Fruit fly (Drosophila melanogaster) whole organism, adult: ENCODE results near the gene Irbp18.

ENCODE experiments used
- CG11617 ChIP-seq: fragments of 200-800 bp; sonication (Bioruptor generic); optimal IDR thresholded peaks from 2 replicates; lab custom pipeline; 2017; ENCODE audit warnings: mild to moderate bottlenecking, missing biosample characterization, missing genetic modification reagents, missing genetic modification characterization
- CG12768 ChIP-seq: fragments of 200-800 bp; sonication (Bioruptor generic); optimal IDR thresholded peaks from 2 replicates; lab custom pipeline; 2017; ENCODE audit warnings: missing biosample characterization, missing genetic modification characterization, mild to moderate bottlenecking, moderate library complexity, missing genetic modification reagents
- CG5204 ChIP-seq: fragments of 200-800 bp; sonication (Bioruptor generic); optimal IDR thresholded peaks from 2 replicates; lab custom pipeline; 2016; ENCODE audit warnings: missing biosample characterization, missing genetic modification characterization
- CG7045 ChIP-seq: fragments of 200-800 bp; sonication (Bioruptor generic); optimal IDR thresholded peaks from 2 replicates; lab custom pipeline; 2017; ENCODE audit warnings: missing biosample characterization, mild to moderate bottlenecking, missing genetic modification characterization
- Clk ChIP-seq: fragments of 200-800 bp; sonication (Bioruptor generic); optimal IDR thresholded peaks from 2 replicates; lab custom pipeline; 2017; ENCODE audit warnings: missing biosample characterization, missing genetic modification characterization
- Mnt ChIP-seq: fragments of 200-800 bp; sonication (Bioruptor generic); optimal IDR thresholded peaks from 2 replicates; lab custom pipeline; 2016; ENCODE audit warnings: missing biosample characterization, mild to moderate bottlenecking, missing genetic modification characterization
- cic ChIP-seq: fragments of 200-800 bp; sonication (Bioruptor generic); optimal IDR thresholded peaks from 2 replicates; lab custom pipeline; 2017; ENCODE audit warnings: missing biosample characterization, mild to moderate bottlenecking, missing genetic modification characterization, moderate library complexity
- cnc ChIP-seq, 2 experiments: fragments of >200 bp; optimal IDR thresholded peaks; 2 replicates each; lab custom pipeline; 2017
- kay ChIP-seq: fragments of 200-800 bp; sonication (Bioruptor generic); peaks from one replicate; lab custom pipeline; 2016; ENCODE audit warnings: missing biosample characterization, missing genetic modification characterization, borderline replicate concordance
- pad ChIP-seq: fragments of 200-800 bp; sonication (Bioruptor generic); optimal IDR thresholded peaks from 3 replicates; lab custom pipeline; 2017; ENCODE audit warnings: missing biosample characterization, missing genetic modification characterization, mild to moderate bottlenecking, moderate library complexity, missing genetic modification reagents
- tj ChIP-seq: fragments of 200-800 bp; sonication (Bioruptor generic); optimal IDR thresholded peaks from 3 replicates; lab custom pipeline; 2017; ENCODE audit warnings: missing biosample characterization, mild to moderate bottlenecking, missing genetic modification characterization, moderate library complexity
- toe ChIP-seq: fragments of 200-800 bp; sonication (Bioruptor generic); optimal IDR thresholded peaks from 2 replicates; lab custom pipeline; 2016; ENCODE audit warnings: missing biosample characterization, missing genetic modification characterization

- TF ChIP-seq CG11617 (GFP tag; lab: Kevin White, UChicago): peak; percentile 63
- peak; percentile 53 for TF ChIP-seq Clk (GFP tag; lab: Kevin White, UChicago)
- peak; percentile 51 for TF ChIP-seq tj (GFP tag; lab: Kevin White, UChicago)
- peak; percentile 56 for TF ChIP-seq CG7045 (GFP tag; lab: Kevin White, UChicago)
- TF ChIP-seq kay: peak; percentile 6
- peak; percentile 82 for TF ChIP-seq CG12768
- peak; percentile 70 for TF ChIP-seq Mnt (GFP tag; lab: Kevin White, UChicago)
- TF ChIP-seq CG5204: peak; percentile 24
- no peak for TF ChIP-seq cnc (optimal IDR thresholded peaks at IDR 0.05; lab: Kevin White, UChicago)
- TF ChIP-seq toe: peak; percentile 75
- TF ChIP-seq cic (GFP tag; lab: Kevin White, UChicago): peak; percentile 82
- TF ChIP-seq pad (GFP tag; lab: Kevin White, UChicago): peak; percentile 76
These were observed 5.9 kb downstream of the Irbp18 start for dm6 chr3L:11091943-11092609.
